Fruit fly (Drosophila melanogaster) whole organism, wandering third instar larva: ENCODE data around the gene hwt.

Experiments used
- Abd-B ChIP-seq: fragments of >200 bp; optimal IDR thresholded peaks from 2 replicates; lab custom pipeline; 2017; ENCODE audit warnings: missing biosample characterization, missing genetic modification characterization
- CG32264 ChIP-seq: fragments of 200-800 bp; sonication (Bioruptor generic); optimal IDR thresholded peaks from 2 replicates; lab custom pipeline; 2016; ENCODE audit warnings: missing biosample characterization, missing genetic modification characterization
- CG9705 ChIP-seq: fragments of 200-800 bp; sonication (Bioruptor generic); optimal IDR thresholded peaks from 2 replicates; lab custom pipeline; 2018; ENCODE audit warnings: missing biosample characterization, mild to moderate bottlenecking, missing genetic modification characterization
- CrebA ChIP-seq: fragments of 200-800 bp; sonication (Bioruptor generic); optimal IDR thresholded peaks from 2 replicates; lab custom pipeline; 2016; ENCODE audit warnings: missing biosample characterization, mild to moderate bottlenecking, missing genetic modification characterization, borderline replicate concordance
- Dfd ChIP-seq: fragments of >200 bp; optimal IDR thresholded peaks from 2 replicates; lab custom pipeline; 2017; ENCODE audit warnings: missing biosample characterization, missing genetic modification characterization
- Dif ChIP-seq: fragments of 200-275, 200-300 bp; sonication (Bioruptor generic); optimal IDR thresholded peaks from 2 replicates; lab custom pipeline; 2018; ENCODE audit warnings: missing biosample characterization, missing genetic modification characterization; ENCODE audit not compliant: partially characterized antibody
- GATAd ChIP-seq: sonication (Bioruptor generic); optimal IDR thresholded peaks from 2 replicates; lab custom pipeline; 2016; ENCODE audit warnings: missing biosample characterization, missing genetic modification characterization
- HLH106 ChIP-seq: fragments of 200-800 bp; optimal IDR thresholded peaks from 3 replicates; lab custom pipeline; 2019; ENCODE audit warnings: missing biosample characterization, mild to moderate bottlenecking, missing genetic modification characterization, moderate library complexity
- Hr78 ChIP-seq: fragments of >200 bp; optimal IDR thresholded peaks from 2 replicates; lab custom pipeline; 2017; ENCODE audit warnings: missing biosample characterization, missing genetic modification characterization
- Hr83 ChIP-seq: fragments of 200-300 bp; sonication (Bioruptor generic); optimal IDR thresholded peaks from 2 replicates; lab custom pipeline; 2016; ENCODE audit warnings: missing biosample characterization, mild to moderate bottlenecking, missing genetic modification characterization, moderate library complexity; ENCODE audit not compliant: poor library complexity, severe bottlenecking
- Jra ChIP-seq: sonication (Bioruptor generic); optimal IDR thresholded peaks from 2 replicates; lab custom pipeline; 2016; ENCODE audit warnings: missing biosample characterization, missing genetic modification characterization
- Mio ChIP-seq: sonication (Bioruptor generic); optimal IDR thresholded peaks from 2 replicates; lab custom pipeline; 2016; ENCODE audit warnings: missing biosample characterization, missing genetic modification characterization
- Myc ChIP-seq: fragments of >200 bp; optimal IDR thresholded peaks from 2 replicates; lab custom pipeline; 2017
- N ChIP-seq: fragments of >200 bp; optimal IDR thresholded peaks from 2 replicates; lab custom pipeline; 2018; ENCODE audit warnings: missing biosample characterization, missing external identifiers, missing genetic modification characterization
- OdsH ChIP-seq: fragments of 200-800 bp; sonication (Bioruptor generic); optimal IDR thresholded peaks from 2 replicates; lab custom pipeline; 2016; ENCODE audit warnings: missing biosample characterization, mild to moderate bottlenecking, missing genetic modification characterization
- Rel ChIP-seq, 2 experiments: fragments of 200-800 bp; sonication (Bioruptor generic) in 1 of 2; optimal IDR thresholded peaks; 2 replicates in 1 of 2; 3 replicates in 1 of 2; lab custom pipeline; 2016 to 2019; ENCODE audit warnings: mild to moderate bottlenecking in 2 of 2, missing biosample characterization in 2 of 2, missing genetic modification characterization in 2 of 2, moderate library complexity in 1 of 2
- Sp1 ChIP-seq: fragments of 200-800 bp; sonication (Bioruptor generic); optimal IDR thresholded peaks from 3 replicates; lab custom pipeline; 2019; ENCODE audit warnings: missing biosample characterization, mild to moderate bottlenecking, missing genetic modification characterization, moderate library complexity
- Vsx2 ChIP-seq: fragments of 200-300, 225-300 bp; sonication (Bioruptor generic); optimal IDR thresholded peaks from 2 replicates; lab custom pipeline; 2018; ENCODE audit warnings: missing biosample characterization, missing genetic modification characterization; ENCODE audit not compliant: partially characterized antibody
- br ChIP-seq: fragments of 200-800 bp; sonication (Bioruptor generic); optimal IDR thresholded peaks from 2 replicates; lab custom pipeline; 2016; ENCODE audit warnings: missing biosample characterization, missing genetic modification characterization
- brk ChIP-seq: fragments of 200-800 bp; sonication (Bioruptor generic); optimal IDR thresholded peaks from 2 replicates; lab custom pipeline; 2016; ENCODE audit warnings: missing biosample characterization, mild to moderate bottlenecking, missing genetic modification characterization
- dl ChIP-seq, 2 experiments: fragments of 175-275, 200-275 bp in 1 of 2; fragments of 200-275 bp in 1 of 2; sonication (Bioruptor generic); optimal IDR thresholded peaks; lab custom pipeline; 2018; ENCODE audit warnings: mild to moderate bottlenecking in 2 of 2, missing biosample characterization in 2 of 2, missing genetic modification characterization in 2 of 2, moderate library complexity in 2 of 2; ENCODE audit not compliant: partially characterized antibody in 2 of 2, insufficient read depth in 1 of 2
- dmrt93B ChIP-seq: fragments of 200-800 bp; sonication (Bioruptor generic); optimal IDR thresholded peaks from 2 replicates; lab custom pipeline; 2018; ENCODE audit warnings: missing biosample characterization, mild to moderate bottlenecking, missing genetic modification characterization
- dsf ChIP-seq: sonication (Bioruptor generic); optimal IDR thresholded peaks from 2 replicates; lab custom pipeline; 2016; ENCODE audit warnings: missing biosample characterization, missing genetic modification characterization, borderline replicate concordance
- ey ChIP-seq: fragments of 200-800 bp; sonication (Bioruptor generic); optimal IDR thresholded peaks from 2 replicates; lab custom pipeline; 2016; ENCODE audit warnings: missing biosample characterization, missing genetic modification characterization
- foxo ChIP-seq, 2 experiments: fragments of 200-800 bp; sonication (Bioruptor generic); optimal IDR thresholded peaks; 2 replicates in 1 of 2; 3 replicates in 1 of 2; lab custom pipeline; 2016 to 2017; ENCODE audit warnings: missing biosample characterization in 2 of 2, missing genetic modification characterization in 2 of 2
- fru ChIP-seq: fragments of 200-800 bp; sonication (Bioruptor generic); optimal IDR thresholded peaks from 3 replicates; lab custom pipeline; 2016; ENCODE audit warnings: missing biosample characterization, mild to moderate bottlenecking, missing genetic modification characterization
- h ChIP-seq: fragments of 200-800 bp; sonication (Bioruptor generic); optimal IDR thresholded peaks from 3 replicates; lab custom pipeline; 2016; ENCODE audit warnings: missing biosample characterization, mild to moderate bottlenecking, missing genetic modification characterization
- jim ChIP-seq: fragments of 175-275, 200-325 bp; sonication (Bioruptor generic); optimal IDR thresholded peaks from 2 replicates; lab custom pipeline; 2016; ENCODE audit warnings: missing biosample characterization, mild to moderate bottlenecking, missing genetic modification characterization
- pan ChIP-seq: fragments of >200 bp; optimal IDR thresholded peaks from 2 replicates; lab custom pipeline; 2017
- psq ChIP-seq: fragments of 200-800 bp; sonication (Bioruptor generic); optimal IDR thresholded peaks from 3 replicates; lab custom pipeline; 2017; ENCODE audit warnings: missing biosample characterization, mild to moderate bottlenecking, missing genetic modification characterization, moderate library complexity
- rgr ChIP-seq: fragments of 200-800 bp; sonication (Bioruptor generic); optimal IDR thresholded peaks from 3 replicates; lab custom pipeline; 2016; ENCODE audit warnings: missing biosample characterization, mild to moderate bottlenecking, missing genetic modification characterization
- sage ChIP-seq: fragments of 200-800 bp; sonication (Bioruptor generic); optimal IDR thresholded peaks from 2 replicates; lab custom pipeline; 2016; ENCODE audit warnings: missing biosample characterization, mild to moderate bottlenecking, missing genetic modification characterization
- sv ChIP-seq: fragments of 200-800 bp; sonication (Bioruptor generic); optimal IDR thresholded peaks from 3 replicates; lab custom pipeline; 2016; ENCODE audit warnings: missing biosample characterization, missing genetic modification characterization
- tai ChIP-seq: sonication (Bioruptor generic); optimal IDR thresholded peaks from 2 replicates; lab custom pipeline; 2016; ENCODE audit warnings: missing biosample characterization, missing genetic modification characterization
- usp ChIP-seq: fragments of >200 bp; optimal IDR thresholded peaks from 2 replicates; lab custom pipeline; 2017; ENCODE audit warnings: missing biosample characterization, missing genetic modification characterization
- woc ChIP-seq: sonication (Bioruptor generic); optimal IDR thresholded peaks from 2 replicates; lab custom pipeline; 2016; ENCODE audit warnings: missing biosample characterization, mild to moderate bottlenecking, missing genetic modification characterization

The hwt gene

DNA sequence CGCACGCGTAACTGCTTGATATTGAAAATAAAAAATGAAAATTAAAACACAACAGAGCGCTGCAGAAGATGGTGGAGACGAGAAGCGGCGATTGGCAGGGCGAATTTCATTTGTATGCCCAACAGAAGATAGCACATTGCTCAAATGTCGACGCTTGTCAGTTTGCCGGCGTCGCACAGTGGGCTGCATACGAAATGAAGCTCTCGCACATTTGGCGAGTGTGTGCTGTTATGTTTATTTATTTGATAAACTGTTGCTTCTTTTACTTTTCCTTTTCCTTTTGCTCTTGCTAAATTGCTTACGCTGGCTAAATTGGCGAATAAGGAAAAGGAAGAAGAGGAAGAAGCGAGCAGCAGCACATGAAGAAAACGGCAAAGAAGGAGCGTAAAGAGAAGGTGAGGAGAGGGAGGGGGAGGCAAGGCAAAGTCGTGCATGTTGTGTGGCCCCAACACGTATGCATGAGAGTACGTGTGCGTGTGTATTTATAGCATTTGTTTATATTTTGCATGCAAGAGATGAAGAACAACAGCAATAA, 7.1 kb upstream of the hwt start:
- peak; percentile 3 for TF ChIP-seq HLH106 (tag; lab: Kevin White, UChicago)
- TF ChIP-seq woc (GFP tag; lab: Kevin White, UChicago): no peak
- no peak for TF ChIP-seq Hr83 (GFP tag; lab: Kevin White, UChicago)
- TF ChIP-seq dmrt93B (GFP tag; lab: Kevin White, UChicago): no peak
- TF ChIP-seq Hr78: no peak
- no peak for TF ChIP-seq Sp1 (GFP tag; lab: Kevin White, UChicago)
- no peak for TF ChIP-seq h (GFP tag; lab: Kevin White, UChicago)
- peak; percentile 69 for TF ChIP-seq psq (GFP tag; lab: Kevin White, UChicago)
- no peak for TF ChIP-seq rgr (GFP tag; lab: Kevin White, UChicago)
- no peak for TF ChIP-seq sage (GFP tag; lab: Kevin White, UChicago)
- no peak for TF ChIP-seq brk (GFP tag; lab: Kevin White, UChicago)
- no peak for TF ChIP-seq Abd-B
- no peak for TF ChIP-seq Dif
- TF ChIP-seq CrebA (GFP tag; lab: Kevin White, UChicago): no peak
- TF ChIP-seq, all 38 proteins: peak for 2

DNA sequence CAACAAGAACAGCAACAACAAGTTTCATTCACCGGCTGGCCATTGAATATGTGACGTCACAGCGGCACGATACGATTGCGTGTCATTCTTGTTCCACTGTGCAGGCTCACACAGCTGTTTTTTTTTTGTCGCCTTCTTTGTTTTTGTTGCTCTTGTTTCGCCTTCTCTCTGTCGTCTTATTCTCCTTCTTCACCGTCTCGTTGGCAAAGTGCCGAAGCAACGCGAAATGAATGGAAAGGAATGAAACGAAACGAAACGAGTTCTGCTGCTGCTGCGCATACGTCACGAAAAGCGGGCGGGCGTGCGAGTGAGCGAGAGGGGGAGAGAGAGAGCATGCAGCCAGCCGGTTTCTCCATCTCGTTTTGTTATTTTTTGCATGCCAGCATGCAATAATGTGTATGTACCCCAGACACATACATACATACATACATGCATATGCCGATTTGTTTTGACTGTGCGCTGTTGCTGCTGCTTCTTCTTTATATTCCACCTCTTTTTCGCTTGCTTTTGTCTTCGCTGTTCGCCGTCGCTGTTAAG, 6.5 kb upstream of the hwt start:
- TF ChIP-seq Mio (GFP tag; lab: Kevin White, UChicago) (peak; percentile 53), Hr78 (no peak), usp (GFP tag; lab: Kevin White, UChicago) (no peak), OdsH (GFP tag; lab: Kevin White, UChicago) (no peak), Hr83 (GFP tag; lab: Kevin White, UChicago) (no peak), brk (GFP tag; lab: Kevin White, UChicago) (peak; percentile 34), tai (GFP tag; lab: Kevin White, UChicago) (no peak), dsf (GFP tag; lab: Kevin White, UChicago) (no peak), Jra (GFP tag; lab: Kevin White, UChicago) (peak; percentile 19), dl (GFP tag; optimal IDR thresholded peaks at IDR 0.05; lab: Kevin White, UChicago; ENCODE audit: insufficient read depth in 1 of 2, partially characterized antibody in 2 of 2) (peak in 1 of 2 experiments; percentile 58), ey (GFP tag; lab: Kevin White, UChicago) (peak; percentile 29), sv (no peak), br (GFP tag; lab: Kevin White, UChicago) (peak; percentile 50), HLH106 (tag; lab: Kevin White, UChicago) (no peak), h (GFP tag; lab: Kevin White, UChicago) (peak; percentile 42), jim (peak; percentile 84), CG9705 (GFP tag; lab: Kevin White, UChicago) (no peak), rgr (GFP tag; lab: Kevin White, UChicago) (peak; percentile 46), CrebA (GFP tag; lab: Kevin White, UChicago) (peak; percentile 90), foxo (GFP tag; optimal IDR thresholded peaks at IDR 0.05; lab: Kevin White, UChicago) (peak; percentile 11 to 42), Sp1 (GFP tag; lab: Kevin White, UChicago) (peak; percentile 77), Dif (peak; percentile 64), GATAd (GFP tag; lab: Kevin White, UChicago) (no peak), fru (GFP tag; lab: Kevin White, UChicago) (peak; percentile 69), Myc (lab: Kevin White, UChicago) (no peak), Vsx2 (GFP tag; lab: Kevin White, UChicago) (peak; percentile 78), psq (GFP tag; lab: Kevin White, UChicago) (peak; percentile 98), woc (GFP tag; lab: Kevin White, UChicago) (peak; percentile 59), pan (lab: Kevin White, UChicago) (no peak), N (GFP tag; lab: Kevin White, UChicago) (no peak), Dfd (GFP tag; lab: Kevin White, UChicago) (no peak), Rel (GFP tag; optimal IDR thresholded peaks at IDR 0.05; lab: Kevin White, UChicago) (no peak), Rel (tag; optimal IDR thresholded peaks at IDR 0.05; lab: Kevin White, UChicago) (peak; percentile 71), CG32264 (GFP tag; lab: Kevin White, UChicago) (no peak), sage (GFP tag; lab: Kevin White, UChicago) (peak; percentile 70), dmrt93B (GFP tag; lab: Kevin White, UChicago) (peak; percentile 2)
- TF ChIP-seq, all 38 proteins: peak for 20
